Worm (Caenorhabditis elegans) whole organism, L4 larva: ENCODE results near the gene F28A10.7.
A peak's percentile ranks its signal among the peaks of the same experiment; 100 is the strongest.

Experiments used
- ama-1 ChIP-seq: fragments of 150-350 bp; optimal IDR thresholded peaks from 2 replicates; lab custom pipeline; 2014; ENCODE audit warnings: inconsistent platforms, mixed read lengths
- daf-12 ChIP-seq: fragments of 150-350 bp; optimal IDR thresholded peaks from 2 replicates; lab custom pipeline; 2014; ENCODE audit warnings: missing biosample characterization, missing genetic modification reagents, missing genetic modification characterization
- hif-1 ChIP-seq, 2 experiments: sonication (generic microtip); optimal IDR thresholded peaks; 2 replicates each; lab custom pipeline; 2016 to 2017; ENCODE audit warnings: missing compliant biosample characterization in 2 of 2, missing genetic modification characterization in 2 of 2, missing genetic modification reagents in 2 of 2, missing genotype in 2 of 2, mild to moderate bottlenecking in 1 of 2
- hlh-30 ChIP-seq: sonication (generic microtip); optimal IDR thresholded peaks from 2 replicates; lab custom pipeline; 2017; ENCODE audit warnings: antibody characterized with exemption, mild to moderate bottlenecking, missing genetic modification characterization, missing compliant biosample characterization; ENCODE audit not compliant: insufficient read depth
- madf-9 ChIP-seq: fragments of 200-800 bp; sonication (Bioruptor generic); conservative IDR thresholded peaks from 2 replicates; pipeline ENCODE4 v1.3.6; 2022; ENCODE audit warnings: missing genetic modification reagents, missing genetic modification characterization, missing compliant biosample characterization
- pha-4 ChIP-seq, 2 experiments: fragments of 150-350 bp in 1 of 2; fragments of 200-800 bp in 1 of 2; sonication (Bioruptor generic) in 1 of 2; IDR thresholded peaks in 1 of 2; optimal IDR thresholded peaks in 1 of 2; 2 replicates each; pipeline versions ENCODE4 v1.3.6 to Lab custom; 2014 to 2022; ENCODE audit warnings: missing genetic modification characterization in 2 of 2, missing genetic modification reagents in 2 of 2, missing biosample characterization in 1 of 2, missing compliant biosample characterization in 1 of 2
- pqm-1 ChIP-seq: sonication (generic microtip); optimal IDR thresholded peaks from 2 replicates; lab custom pipeline; 2017; ENCODE audit warnings: missing biosample characterization, missing genetic modification characterization
- skn-1 ChIP-seq: fragments of 150-350 bp; optimal IDR thresholded peaks from 2 replicates; lab custom pipeline; 2014; ENCODE audit warnings: missing biosample characterization, missing genetic modification characterization

DNA sequence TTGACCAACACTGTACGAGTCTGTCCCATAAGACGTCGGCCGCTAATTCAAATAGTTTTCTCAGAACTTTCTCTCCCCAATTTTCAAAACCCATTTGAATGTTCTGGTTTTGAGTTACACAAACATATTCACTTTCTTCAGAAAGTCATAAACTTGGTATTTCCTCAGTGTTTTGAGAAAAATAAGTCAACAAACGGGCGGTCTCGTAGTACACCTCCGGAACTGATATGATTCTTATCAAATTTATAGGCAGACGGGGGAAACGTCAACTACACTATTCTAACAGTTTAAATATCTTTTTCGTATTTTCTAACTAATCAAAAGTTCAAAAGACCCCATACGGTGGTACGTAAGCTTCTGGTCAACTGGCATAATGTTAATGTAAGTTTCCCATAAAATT, 38.7 kb upstream of the F28A10.7 start:
- TF ChIP-seq hlh-30 (no peak), madf-9 (no peak), hif-1 (tag; optimal IDR thresholded peaks at IDR 0.05; lab: Kevin White, UChicago) (no peak), skn-1 (tag; lab: Kevin White, UChicago) (no peak), pha-4 (GFP tag; IDR thresholded peaks at IDR 0.05; lab: Robert Waterston, UW) (no peak), pha-4 (tag; optimal IDR thresholded peaks at IDR 0.05; lab: Kevin White, UChicago) (no peak), pqm-1 (tag; lab: Kevin White, UChicago) (peak; percentile 57), ama-1 (no peak), daf-12 (tag; lab: Kevin White, UChicago) (no peak)
